Fruit fly (Drosophila melanogaster): ENCODE data around the gene CG34448.

Gene CG34448

dm6 chr2L:2454644-2455043, 36.9 kb upstream of the CG34448 start (continued):
- TF ChIP-seq mam (GFP tag; optimal IDR thresholded peaks at IDR 0.05) (no peak), fd64A (GFP tag; optimal IDR thresholded peaks at IDR 0.05) (no peak), hbn (GFP tag; IDR thresholded peaks at IDR 0.05; ENCODE audit: partially characterized antibody) (no peak), CG10147 (GFP tag; optimal IDR thresholded peaks at IDR 0.05) (no peak), CG10321 (GFP tag; IDR thresholded peaks at IDR 0.05) (peak; percentile 94), CG1832 (GFP tag; optimal IDR thresholded peaks at IDR 0.05) (peak; percentile 68), CG5180 (GFP tag; optimal IDR thresholded peaks at IDR 0.05) (no peak), CG10959 (GFP tag; IDR thresholded peaks at IDR 0.05) (no peak), lola (GFP tag; optimal IDR thresholded peaks at IDR 0.05) (no peak), H2.0 (GFP tag; IDR thresholded peaks at IDR 0.05) (no peak), CG7987 (GFP tag; optimal IDR thresholded peaks at IDR 0.05) (no peak), zen2 (GFP tag; IDR thresholded peaks at IDR 0.05; ENCODE audit: partially characterized antibody) (no peak), cas (GFP tag; IDR thresholded peaks at IDR 0.05) (no peak), Hand (GFP tag; optimal IDR thresholded peaks at IDR 0.05) (no peak), twi (tag; optimal IDR thresholded peaks at IDR 0.05) (no peak), CG30403 (GFP tag; optimal IDR thresholded peaks at IDR 0.05) (no peak), stwl (tag; optimal IDR thresholded peaks at IDR 0.05) (no peak), Gsc (GFP tag; IDR thresholded peaks at IDR 0.05) (no peak), stc (GFP tag; IDR thresholded peaks at IDR 0.05) (no peak), sob (GFP tag; IDR thresholded peaks at IDR 0.05) (no peak), CG31441 (GFP tag; IDR thresholded peaks at IDR 0.05) (no peak), CG11560 (tag; IDR thresholded peaks at IDR 0.05) (no peak), Xrp1 (GFP tag; IDR thresholded peaks at IDR 0.05) (no peak), CG2199 (GFP tag; IDR thresholded peaks at IDR 0.05) (no peak), ap (GFP tag; IDR thresholded peaks at IDR 0.05) (no peak), fd96Cb (tag; optimal IDR thresholded peaks at IDR 0.05) (no peak), tin (GFP tag; optimal IDR thresholded peaks at IDR 0.05) (no peak), HLH4C (GFP tag; IDR thresholded peaks at IDR 0.05; ENCODE audit: partially characterized antibody) (no peak; the same call in 2 of the 3 replicates), jing (GFP tag; optimal IDR thresholded peaks at IDR 0.05) (no peak), CG15011 (GFP tag; optimal IDR thresholded peaks at IDR 0.05) (no peak), CG4820 (GFP tag; optimal IDR thresholded peaks at IDR 0.05) (no peak), Scr (GFP tag; IDR thresholded peaks at IDR 0.05; ENCODE audit: partially characterized antibody) (peak; percentile 49; the same call in 1 of the 2 replicates), CG32767 (GFP tag; IDR thresholded peaks at IDR 0.05) (no peak), CG9437 (GFP tag; optimal IDR thresholded peaks at IDR 0.05) (no peak), Chrac-16 (GFP tag; optimal IDR thresholded peaks at IDR 0.05) (no peak), Eip74EF (GFP tag; optimal IDR thresholded peaks at IDR 0.05) (no peak), CG10209 (GFP tag; optimal IDR thresholded peaks at IDR 0.05) (no peak), BtbVII (GFP tag; optimal IDR thresholded peaks at IDR 0.05) (no peak), CG3407 (GFP tag; optimal IDR thresholded peaks at IDR 0.05) (no peak), slou (GFP tag; optimal IDR thresholded peaks at IDR 0.05) (no peak)

dm6 chr2L:2453818-2454217, 36.1 kb upstream of the CG34448 start:
- peak; percentile 94 for TF ChIP-seq grn (GFP tag; optimal IDR thresholded peaks at IDR 0.05)
- TF ChIP-seq Pdp1 (GFP tag; optimal IDR thresholded peaks at IDR 0.05): no peak
- TF ChIP-seq CG17802 (tag; optimal IDR thresholded peaks at IDR 0.05): no peak
- no peak for TF ChIP-seq Fer3 (tag; optimal IDR thresholded peaks at IDR 0.05)
- TF ChIP-seq CG7745 (tag; optimal IDR thresholded peaks at IDR 0.05): peak; percentile 64
- peak; percentile 59 for TF ChIP-seq Kr (GFP tag; optimal IDR thresholded peaks at IDR 0.05)
